Fruit fly (Drosophila melanogaster) whole organism, embryonic: ENCODE data around the gene CG14650.

Source experiments
- Atf3 ChIP-seq: fragments of 200-800 bp; sonication (Bioruptor generic); optimal IDR thresholded peaks from 3 replicates; lab custom pipeline; 2016; ENCODE audit warnings: missing biosample characterization, missing genetic modification characterization
- C15 ChIP-seq: fragments of 200-800 bp; sonication (Bioruptor generic); IDR thresholded peaks from 3 replicates; pipeline ENCODE4 v1.3.6; 2022; ENCODE audit warnings: missing biosample characterization, missing genetic modification characterization
- CG10462 ChIP-seq: fragments of 200-800 bp; sonication (Bioruptor generic); optimal IDR thresholded peaks from 2 replicates; lab custom pipeline; 2016; ENCODE audit warnings: missing biosample characterization, missing genetic modification characterization
- CG11456 ChIP-seq: fragments of 200-800 bp; sonication (Bioruptor generic); IDR thresholded peaks from 3 replicates; pipeline ENCODE4 v1.3.6; 2022; ENCODE audit warnings: missing biosample characterization, missing genetic modification characterization
- CG13424 ChIP-seq: fragments of 200-800 bp; sonication (Bioruptor generic); optimal IDR thresholded peaks from 2 replicates; lab custom pipeline; 2019; ENCODE audit warnings: missing biosample characterization, mild to moderate bottlenecking, missing genetic modification characterization, moderate library complexity
- CG14014 ChIP-seq: fragments of 200-800 bp; sonication (Bioruptor generic); IDR thresholded peaks from 2 replicates; pipeline ENCODE4 v1.3.6; 2022; ENCODE audit warnings: missing biosample characterization, missing genetic modification characterization
- CG14667 ChIP-seq: fragments of 200-800 bp; sonication (Bioruptor generic); IDR thresholded peaks from 2 replicates; pipeline ENCODE4 v1.3.6; 2022; ENCODE audit warnings: missing biosample characterization, missing genetic modification characterization
- CG15011 ChIP-seq: fragments of 200-800 bp; sonication (Bioruptor generic); optimal IDR thresholded peaks from 3 replicates; lab custom pipeline; 2018; ENCODE audit warnings: missing biosample characterization, mild to moderate bottlenecking, missing genetic modification characterization
- CG15514 ChIP-seq: fragments of 200-800 bp; sonication (Bioruptor generic); optimal IDR thresholded peaks from 3 replicates; lab custom pipeline; 2017; ENCODE audit warnings: missing biosample characterization, missing genetic modification characterization, mild to moderate bottlenecking, moderate library complexity, missing genetic modification reagents
- CG1647 ChIP-seq: fragments of 200-800 bp; sonication (Bioruptor generic); optimal IDR thresholded peaks from 3 replicates; lab custom pipeline; 2016; ENCODE audit warnings: missing biosample characterization, missing genetic modification characterization
- CG17385 ChIP-seq: fragments of 200-800 bp; sonication (Bioruptor generic); optimal IDR thresholded peaks from 3 replicates; lab custom pipeline; 2018; ENCODE audit warnings: missing biosample characterization, mild to moderate bottlenecking, missing genetic modification characterization
- CG17829 ChIP-seq: fragments of 200-800 bp; optimal IDR thresholded peaks from 2 replicates; lab custom pipeline; 2019; ENCODE audit warnings: missing biosample characterization, mild to moderate bottlenecking, missing genetic modification characterization, moderate library complexity
- CG2202 ChIP-seq: fragments of 200-800 bp; sonication (Bioruptor generic); optimal IDR thresholded peaks from 2 replicates; lab custom pipeline; 2018; ENCODE audit warnings: missing biosample characterization, mild to moderate bottlenecking, missing genetic modification characterization
- CG3163 ChIP-seq: fragments of 200-800 bp; sonication (Bioruptor generic); optimal IDR thresholded peaks from 3 replicates; lab custom pipeline; 2016; ENCODE audit warnings: missing biosample characterization, missing genetic modification characterization
- CG3407 ChIP-seq: fragments of 200-800 bp; sonication (Bioruptor generic); optimal IDR thresholded peaks from 2 replicates; lab custom pipeline; 2018; ENCODE audit warnings: missing biosample characterization, mild to moderate bottlenecking, missing genetic modification characterization
- CG4424 ChIP-seq: fragments of 200-800 bp; sonication (Bioruptor generic); optimal IDR thresholded peaks from 3 replicates; lab custom pipeline; 2016; ENCODE audit warnings: missing biosample characterization, missing genetic modification characterization
- CG7928 ChIP-seq: fragments of 200-800 bp; sonication (Bioruptor generic); optimal IDR thresholded peaks from 2 replicates; lab custom pipeline; 2017; ENCODE audit warnings: missing biosample characterization, mild to moderate bottlenecking, missing genetic modification characterization
- CG8089 ChIP-seq: fragments of 200-800 bp; sonication (Bioruptor generic); optimal IDR thresholded peaks from 3 replicates; lab custom pipeline; 2016; ENCODE audit warnings: missing biosample characterization, missing genetic modification characterization
- CG8290 ChIP-seq, 3 experiments: fragments of 200-800 bp; sonication (Bioruptor generic); optimal IDR thresholded peaks; 2 replicates each; lab custom pipeline; 2016 to 2019; ENCODE audit warnings: missing biosample characterization in 3 of 3, missing genetic modification characterization in 3 of 3, mild to moderate bottlenecking in 2 of 3, moderate library complexity in 1 of 3
- CG8944 ChIP-seq: fragments of 200-800 bp; sonication (Bioruptor generic); optimal IDR thresholded peaks from 3 replicates; lab custom pipeline; 2016; ENCODE audit warnings: missing biosample characterization, missing genetic modification characterization
- D ChIP-seq, 2 experiments: fragments of 200-800 bp in 1 of 2; fragments of >200 bp in 1 of 2; sonication (Bioruptor generic) in 1 of 2; optimal IDR thresholded peaks; 2 replicates in 1 of 2; 3 replicates in 1 of 2; lab custom pipeline; 2017; ENCODE audit warnings: mild to moderate bottlenecking in 1 of 2, missing biosample characterization in 1 of 2, missing genetic modification characterization in 1 of 2, missing genetic modification reagents in 1 of 2
- Dp ChIP-seq: fragments of 200-800 bp; sonication (Bioruptor generic); optimal IDR thresholded peaks from 2 replicates; lab custom pipeline; 2018; ENCODE audit warnings: missing biosample characterization, mild to moderate bottlenecking, missing genetic modification characterization, moderate library complexity
- ERR ChIP-seq: fragments of 200-800 bp; sonication (Bioruptor generic); optimal IDR thresholded peaks from 2 replicates; lab custom pipeline; 2016; ENCODE audit warnings: missing biosample characterization, missing genetic modification characterization
- Elba2 ChIP-seq: fragments of 200-800 bp; sonication (Bioruptor generic); optimal IDR thresholded peaks from 3 replicates; lab custom pipeline; 2016; ENCODE audit warnings: missing biosample characterization, missing genetic modification characterization
- Ets65A ChIP-seq: fragments of 200-800 bp; sonication (Bioruptor generic); peaks from one replicate; lab custom pipeline; 2016; ENCODE audit warnings: missing biosample characterization, missing genetic modification characterization
- HmgD ChIP-seq: fragments of 200-800 bp; sonication (Bioruptor generic); optimal IDR thresholded peaks from 3 replicates; lab custom pipeline; 2016; ENCODE audit warnings: missing biosample characterization, missing genetic modification characterization
- Myb ChIP-seq: fragments of 200-800 bp; sonication (Bioruptor generic); optimal IDR thresholded peaks from 2 replicates; lab custom pipeline; 2016; ENCODE audit warnings: missing biosample characterization, missing genetic modification characterization
- NC2α ChIP-seq: fragments of 200-800 bp; sonication (Bioruptor generic); optimal IDR thresholded peaks from 2 replicates; lab custom pipeline; 2016; ENCODE audit warnings: missing biosample characterization, missing genetic modification characterization
- NFAT ChIP-seq: fragments of 200-800 bp; sonication (Bioruptor generic); IDR thresholded peaks from 2 replicates; pipeline ENCODE4 v1.3.6; 2022; ENCODE audit warnings: missing biosample characterization, missing genetic modification characterization
- Nf-YA ChIP-seq: fragments of 200-800 bp; sonication (Bioruptor generic); IDR thresholded peaks from 2 replicates; pipeline ENCODE4 v1.3.6; 2022; ENCODE audit warnings: missing biosample characterization, missing genetic modification characterization
- Poxn ChIP-seq: fragments of 200-800 bp; sonication (Bioruptor generic); IDR thresholded peaks from 2 replicates; pipeline ENCODE4 v1.3.6; 2022; ENCODE audit warnings: missing biosample characterization, missing genetic modification characterization
- Ptx1 ChIP-seq: fragments of 200-800 bp; sonication (Bioruptor generic); IDR thresholded peaks from 2 replicates; pipeline ENCODE4 v1.3.6; 2022; ENCODE audit warnings: missing biosample characterization, missing genetic modification characterization
- Sox100B ChIP-seq: fragments of 200-800 bp; sonication (Bioruptor generic); optimal IDR thresholded peaks from 3 replicates; lab custom pipeline; 2018; ENCODE audit warnings: missing biosample characterization, mild to moderate bottlenecking, missing genetic modification characterization
- Sry-β ChIP-seq: fragments of 200-800 bp; sonication (Bioruptor generic); optimal IDR thresholded peaks from 2 replicates; lab custom pipeline; 2018; ENCODE audit warnings: missing biosample characterization, mild to moderate bottlenecking, missing genetic modification characterization, moderate library complexity
- Taf1 ChIP-seq: fragments of 200-800 bp; sonication (Bioruptor generic); IDR thresholded peaks from 2 replicates; pipeline ENCODE4 v1.3.6; 2022; ENCODE audit warnings: missing biosample characterization, missing genetic modification characterization
- bowl ChIP-seq: fragments of 200-800 bp; sonication (Bioruptor generic); IDR thresholded peaks from 2 replicates; pipeline ENCODE4 v1.3.6; 2022; ENCODE audit warnings: missing biosample characterization, missing genetic modification characterization
- cas ChIP-seq: fragments of 200-800 bp; sonication (Bioruptor generic); IDR thresholded peaks from 2 replicates; pipeline ENCODE4 v1.3.6; 2022; ENCODE audit warnings: missing biosample characterization, missing genetic modification characterization
- ci ChIP-seq: fragments of 200-800 bp; sonication (Bioruptor generic); IDR thresholded peaks from 3 replicates; pipeline ENCODE4 v1.3.6; 2022; ENCODE audit warnings: missing biosample characterization, missing genetic modification characterization
- crc ChIP-seq: fragments of 200-800 bp; sonication (Bioruptor generic); optimal IDR thresholded peaks from 2 replicates; lab custom pipeline; 2016; ENCODE audit warnings: missing biosample characterization, missing genetic modification characterization
- crol ChIP-seq: fragments of 200-800 bp; sonication (Bioruptor generic); IDR thresholded peaks from 2 replicates; pipeline ENCODE4 v1.3.6; 2022; ENCODE audit warnings: missing biosample characterization, missing genetic modification characterization
- disco-r ChIP-seq: fragments of 200-800 bp; sonication (Bioruptor generic); optimal IDR thresholded peaks from 2 replicates; lab custom pipeline; 2016; ENCODE audit warnings: missing biosample characterization, missing genetic modification characterization
- gfzf ChIP-seq: fragments of 200-800 bp; sonication (Bioruptor generic); optimal IDR thresholded peaks from 2 replicates; lab custom pipeline; 2016; ENCODE audit warnings: missing biosample characterization, mild to moderate bottlenecking, missing genetic modification characterization, moderate library complexity
- grn ChIP-seq: fragments of 200-800 bp; sonication (Bioruptor generic); optimal IDR thresholded peaks from 3 replicates; lab custom pipeline; 2017; ENCODE audit warnings: missing biosample characterization, missing genetic modification characterization
- gro ChIP-seq: fragments of 200-800 bp; sonication (Bioruptor generic); optimal IDR thresholded peaks from 2 replicates; lab custom pipeline; 2016; ENCODE audit warnings: missing biosample characterization, missing genetic modification characterization
- ken ChIP-seq: fragments of 200-800 bp; sonication (Bioruptor generic); IDR thresholded peaks from 3 replicates; pipeline ENCODE4 v1.3.6; 2022; ENCODE audit warnings: missing biosample characterization, missing genetic modification characterization
- klu ChIP-seq: fragments of 200-800 bp; sonication (Bioruptor generic); IDR thresholded peaks from 2 replicates; pipeline ENCODE4 v1.3.6; 2022; ENCODE audit warnings: missing biosample characterization, missing genetic modification characterization
- p53 ChIP-seq: fragments of 200-800 bp; sonication (Bioruptor generic); optimal IDR thresholded peaks from 2 replicates; lab custom pipeline; 2016; ENCODE audit warnings: missing biosample characterization, missing genetic modification characterization
- sens-2 ChIP-seq: fragments of 200-800 bp; sonication (Bioruptor generic); IDR thresholded peaks from 2 replicates; pipeline ENCODE4 v1.3.6; 2022; ENCODE audit warnings: missing biosample characterization, missing genetic modification characterization
- sug ChIP-seq: fragments of 200-800 bp; optimal IDR thresholded peaks from 2 replicates; lab custom pipeline; 2019; ENCODE audit warnings: missing biosample characterization, mild to moderate bottlenecking, missing genetic modification characterization, moderate library complexity
- ttk ChIP-seq: fragments of 200-800 bp; sonication (Bioruptor generic); IDR thresholded peaks from 2 replicates; pipeline ENCODE4 v2.1.2; 2022; ENCODE audit warnings: missing biosample characterization, missing genetic modification characterization

CG14650 gene

dm6 chr3R:4433441-4434077, 3.6 kb upstream of the CG14650 start, which contains the start of the genes eIF3a and CG1074 (continued):
- TF ChIP-seq HmgD (peak; percentile 80), ken (peak; percentile 45; the same call in 1 of the 3 replicates), crc (no peak), CG17385 (GFP tag; lab: Kevin White, UChicago) (peak; percentile 73), CG13424 (tag; lab: Kevin White, UChicago) (peak; percentile 40), gfzf (peak; percentile 51), NFAT (peak; percentile 94), gro (peak; percentile 75), NC2α (peak; percentile 54), CG3163 (GFP tag; lab: Kevin White, UChicago) (peak; percentile 99), p53 (GFP tag; lab: Kevin White, UChicago) (peak; percentile 80), D (optimal IDR thresholded peaks at IDR 0.05; lab: Kevin White, UChicago) (no peak), D (GFP tag; optimal IDR thresholded peaks at IDR 0.05; lab: Kevin White, UChicago) (no peak), ci (GFP tag; lab: Robert Waterston, UW) (peak; percentile 88), grn (GFP tag; lab: Kevin White, UChicago) (no peak), klu (no peak), Sox100B (no peak), CG8089 (GFP tag; lab: Kevin White, UChicago) (peak; percentile 73), sens-2 (GFP tag; lab: Robert Waterston, UW) (no peak), Myb (GFP tag; lab: Kevin White, UChicago) (peak; percentile 70), CG15514 (GFP tag; lab: Kevin White, UChicago) (peak; percentile 91), CG1647 (GFP tag; lab: Kevin White, UChicago) (peak; percentile 47), CG2202 (peak; percentile 44), CG7928 (GFP tag; lab: Kevin White, UChicago) (peak; percentile 84), C15 (GFP tag; lab: Robert Waterston, UW) (0 out of 3 replicates have a peak, but pooled peaks have one; percentile 40), ttk (GFP tag; lab: Robert Waterston, UW) (no peak), Dp (GFP tag; lab: Kevin White, UChicago) (peak; percentile 51), cas (GFP tag; lab: Robert Waterston, UW) (peak; percentile 54; the same call in 1 of the 2 replicates), Sry-β (GFP tag; lab: Kevin White, UChicago) (peak; percentile 38), disco-r (GFP tag; lab: Kevin White, UChicago) (peak; percentile 35), crol (GFP tag; lab: Robert Waterston, UW) (no peak), Ets65A (GFP tag; lab: Kevin White, UChicago) (peak; percentile 95), sug (tag; lab: Kevin White, UChicago) (peak; percentile 77), CG11456 (peak; percentile 86), CG15011 (GFP tag; lab: Kevin White, UChicago) (no peak), CG8944 (GFP tag; lab: Kevin White, UChicago) (peak; percentile 56), CG10462 (GFP tag; lab: Kevin White, UChicago) (no peak), CG3407 (GFP tag; lab: Kevin White, UChicago) (peak; percentile 50), CG14667 (GFP tag; lab: Robert Waterston, UW) (0 out of 2 replicates have a peak, but pooled peaks have one; percentile 23), Ptx1 (GFP tag; lab: Robert Waterston, UW) (no peak), CG14014 (GFP tag; lab: Robert Waterston, UW) (peak; percentile 58; the same call in 1 of the 2 replicates), ERR (GFP tag; lab: Kevin White, UChicago) (peak; percentile 68), CG17829 (tag; lab: Kevin White, UChicago) (peak; percentile 77), Nf-YA (GFP tag; lab: Robert Waterston, UW) (0 out of 2 replicates have a peak, but pooled peaks have one; percentile 41), CG4424 (peak; percentile 48), bowl (GFP tag; lab: Robert Waterston, UW) (no peak), Elba2 (peak; percentile 11), Atf3 (GFP tag; lab: Kevin White, UChicago) (peak; percentile 15), Poxn (GFP tag; lab: Robert Waterston, UW) (no peak), Taf1 (GFP tag; lab: Robert Waterston, UW) (no peak), CG8290 (GFP tag; optimal IDR thresholded peaks at IDR 0.05; lab: Kevin White, UChicago) (peak; percentile 6), CG8290 (tag; optimal IDR thresholded peaks at IDR 0.05; lab: Kevin White, UChicago) (peak; percentile 69 to 89)
